Fruit fly (Drosophila melanogaster) whole organism, wandering third instar larva: ENCODE measurements around the gene eya.

Experiments used
- Abd-B ChIP-seq: fragments of >200 bp; optimal IDR thresholded peaks from 2 replicates; lab custom pipeline; 2017; ENCODE audit warnings: missing biosample characterization, missing genetic modification characterization
- CG9705 ChIP-seq: fragments of 200-800 bp; sonication (Bioruptor generic); optimal IDR thresholded peaks from 2 replicates; lab custom pipeline; 2018; ENCODE audit warnings: missing biosample characterization, mild to moderate bottlenecking, missing genetic modification characterization
- Hr78 ChIP-seq: fragments of >200 bp; optimal IDR thresholded peaks from 2 replicates; lab custom pipeline; 2017; ENCODE audit warnings: missing biosample characterization, missing genetic modification characterization
- Mio ChIP-seq: sonication (Bioruptor generic); optimal IDR thresholded peaks from 2 replicates; lab custom pipeline; 2016; ENCODE audit warnings: missing biosample characterization, missing genetic modification characterization
- Sp1 ChIP-seq: fragments of 200-800 bp; sonication (Bioruptor generic); optimal IDR thresholded peaks from 3 replicates; lab custom pipeline; 2019; ENCODE audit warnings: missing biosample characterization, mild to moderate bottlenecking, missing genetic modification characterization, moderate library complexity
- br ChIP-seq: fragments of 200-800 bp; sonication (Bioruptor generic); optimal IDR thresholded peaks from 2 replicates; lab custom pipeline; 2016; ENCODE audit warnings: missing biosample characterization, missing genetic modification characterization
- dmrt93B ChIP-seq: fragments of 200-800 bp; sonication (Bioruptor generic); optimal IDR thresholded peaks from 2 replicates; lab custom pipeline; 2018; ENCODE audit warnings: missing biosample characterization, mild to moderate bottlenecking, missing genetic modification characterization
- fru ChIP-seq: fragments of 200-800 bp; sonication (Bioruptor generic); optimal IDR thresholded peaks from 3 replicates; lab custom pipeline; 2016; ENCODE audit warnings: missing biosample characterization, mild to moderate bottlenecking, missing genetic modification characterization
- h ChIP-seq: fragments of 200-800 bp; sonication (Bioruptor generic); optimal IDR thresholded peaks from 3 replicates; lab custom pipeline; 2016; ENCODE audit warnings: missing biosample characterization, mild to moderate bottlenecking, missing genetic modification characterization
- pan ChIP-seq: fragments of >200 bp; optimal IDR thresholded peaks from 2 replicates; lab custom pipeline; 2017
- usp ChIP-seq: fragments of >200 bp; optimal IDR thresholded peaks from 2 replicates; lab custom pipeline; 2017; ENCODE audit warnings: missing biosample characterization, missing genetic modification characterization

dm6 chr2L:6566020-6566687 lies 19.4 kb upstream of the eya start, which contains the start of gene CG13766:
- TF ChIP-seq Mio (GFP tag; lab: Kevin White, UChicago): no peak
- TF ChIP-seq br (GFP tag; lab: Kevin White, UChicago): no peak
- TF ChIP-seq pan (lab: Kevin White, UChicago): no peak
- no peak for TF ChIP-seq fru
- TF ChIP-seq Abd-B (GFP tag; lab: Kevin White, UChicago): no peak
- no peak for TF ChIP-seq usp
- TF ChIP-seq Sp1: no peak
- no peak for TF ChIP-seq dmrt93B (GFP tag; lab: Kevin White, UChicago)
- no peak for TF ChIP-seq Hr78
- no peak for TF ChIP-seq CG9705 (GFP tag; lab: Kevin White, UChicago)
- no peak for TF ChIP-seq h (GFP tag; lab: Kevin White, UChicago)
